Fruit fly (Drosophila melanogaster): ENCODE results near the gene CG32756.
A peak's percentile ranks its signal among the peaks of the same experiment; 100 is the strongest.

The CG32756 gene

dm6 chrX:5895821-5896550 is 49.5 kb upstream of the CG32756 start (continued):
- TF ChIP-seq grn (GFP tag; optimal IDR thresholded peaks at IDR 0.05) (peak; percentile 50), CG42726 (GFP tag; IDR thresholded peaks at IDR 0.05; ENCODE audit: partially characterized antibody) (no peak), CG7357 (GFP tag; IDR thresholded peaks at IDR 0.05) (peak; percentile 78), maf-S (GFP tag; optimal IDR thresholded peaks at IDR 0.05) (peak; percentile 71), sna (GFP tag; IDR thresholded peaks at IDR 0.05; ENCODE audit: partially characterized antibody) (no peak), CG8924 (tag; optimal IDR thresholded peaks at IDR 0.05) (peak; percentile 89), CG30403 (GFP tag; optimal IDR thresholded peaks at IDR 0.05) (peak; percentile 89), CG4617 (GFP tag; optimal IDR thresholded peaks at IDR 0.05; ENCODE audit: borderline replicate concordance) (peak; percentile 69), pros (GFP tag; optimal IDR thresholded peaks at IDR 0.05) (no peak), bsh (GFP tag; optimal IDR thresholded peaks at IDR 0.05) (peak; percentile 95 to 98), Usf (GFP tag; optimal IDR thresholded peaks at IDR 0.05) (peak; percentile 70), Gsc (GFP tag; IDR thresholded peaks at IDR 0.05) (peak; percentile 85), luna (GFP tag; optimal IDR thresholded peaks at IDR 0.05) (no peak), dmrt99B (tag; optimal IDR thresholded peaks at IDR 0.05) (peak; percentile 94), Rfx (GFP tag; IDR thresholded peaks at IDR 0.05) (peak; percentile 83), CG13624 (GFP tag; optimal IDR thresholded peaks at IDR 0.05) (peak; percentile 80), CG17361 (GFP tag; IDR thresholded peaks at IDR 0.05) (peak; percentile 90), PHDP (tag; optimal IDR thresholded peaks at IDR 0.05) (peak; percentile 84), CG32532 (GFP tag; IDR thresholded peaks at IDR 0.05) (peak; percentile 87), CG6854 (GFP tag; optimal IDR thresholded peaks at IDR 0.05) (peak; percentile 75), ro (GFP tag; IDR thresholded peaks at IDR 0.05) (peak; percentile 80), gro (GFP tag; optimal IDR thresholded peaks at IDR 0.05) (peak; percentile 52), croc (GFP tag; conservative IDR thresholded peaks at IDR 0.05) (peak; percentile 90), CG7786 (GFP tag; optimal IDR thresholded peaks at IDR 0.05) (peak; percentile 88), sqz (GFP tag; optimal IDR thresholded peaks at IDR 0.05) (peak; percentile 87), CG12219 (GFP tag; optimal IDR thresholded peaks at IDR 0.05) (peak; percentile 90), CG8290 (GFP tag; optimal IDR thresholded peaks at IDR 0.05) (peak; percentile 78), CG8290 (tag; optimal IDR thresholded peaks at IDR 0.05) (peak; percentile 56 to 93), Nf-YB (GFP tag; optimal IDR thresholded peaks at IDR 0.05) (peak; percentile 57), p53 (GFP tag; optimal IDR thresholded peaks at IDR 0.05) (peak; percentile 75), gt (GFP tag; IDR thresholded peaks at IDR 0.05) (peak; percentile 91), kni (GFP tag; optimal IDR thresholded peaks at IDR 0.05) (peak; percentile 17), Adf1 (GFP tag; IDR thresholded peaks at IDR 0.05) (0 out of 2 replicates have a peak, but pooled peaks have one; percentile 11), Hr51 (GFP tag; optimal IDR thresholded peaks at IDR 0.05) (peak; percentile 67 to 88), CG9797 (GFP tag; optimal IDR thresholded peaks at IDR 0.05) (peak; percentile 19), Fer3 (tag; optimal IDR thresholded peaks at IDR 0.05) (peak; percentile 80), lola (GFP tag; optimal IDR thresholded peaks at IDR 0.05) (peak in 1 of 3 experiments; percentile 76), jumu (GFP tag; optimal IDR thresholded peaks at IDR 0.05) (peak; percentile 91), CG10274 (GFP tag; optimal IDR thresholded peaks at IDR 0.05) (peak; percentile 75), hkb (optimal IDR thresholded peaks at IDR 0.05) (no peak), hkb (GFP tag; IDR thresholded peaks at IDR 0.05) (peak; percentile 94), seq (GFP tag; IDR thresholded peaks at IDR 0.05) (peak; percentile 87), CG4424 (GFP tag; optimal IDR thresholded peaks at IDR 0.05) (peak; percentile 92), NK7.1 (GFP tag; optimal IDR thresholded peaks at IDR 0.05) (peak; percentile 83), ssp (GFP tag; IDR thresholded peaks at IDR 0.05) (peak; percentile 83), sug (tag; optimal IDR thresholded peaks at IDR 0.05) (peak; percentile 39), tll (GFP tag; optimal IDR thresholded peaks at IDR 0.05) (no peak), sens-2 (GFP tag; IDR thresholded peaks at IDR 0.05) (peak; percentile 90), wor (GFP tag; IDR thresholded peaks at IDR 0.05) (peak; percentile 89)
